Worm (Caenorhabditis elegans): ENCODE data around the gene mecr-1.
A peak's percentile ranks its signal among the peaks of the same experiment; 100 is the strongest.

The mecr-1 gene

DNA sequence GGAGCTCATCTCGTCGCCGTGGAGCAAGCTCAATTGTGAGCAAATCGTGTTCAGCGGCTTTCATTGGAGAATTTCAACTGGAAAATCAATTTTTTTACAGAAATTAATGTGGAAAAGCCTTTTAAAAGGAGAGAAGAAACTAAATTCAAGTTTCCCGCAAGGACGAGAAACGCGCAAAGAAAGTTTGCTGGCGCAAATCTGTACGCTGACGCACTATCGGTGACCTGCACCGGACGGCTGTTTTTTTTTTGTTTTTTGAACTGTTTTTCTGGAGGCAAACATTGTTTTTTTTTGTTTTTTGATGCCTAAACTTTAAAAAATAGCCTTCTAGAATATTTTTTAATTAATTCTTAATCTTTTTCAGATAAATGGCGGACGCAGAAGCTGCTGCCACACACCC lies 30.1 kb downstream of the mecr-1 start, which contains the start of the genes hpr-17 and F32A11.1 (continued):
- TF ChIP-seq alr-1 (tag; optimal IDR thresholded peaks at IDR 0.05; ENCODE audit: borderline replicate concordance) (no peak), sptf-1 (tag; optimal IDR thresholded peaks at IDR 0.05) (no peak), sox-4 (tag; optimal IDR thresholded peaks at IDR 0.05) (peak; percentile 33), ceh-63 (GFP tag; optimal IDR thresholded peaks at IDR 0.05) (no peak), ceh-90 (tag; optimal IDR thresholded peaks at IDR 0.05) (peak; percentile 51), ama-1 (optimal IDR thresholded peaks at IDR 0.05) (peak; percentile 3), unc-62 (GFP tag; optimal IDR thresholded peaks at IDR 0.05) (no peak), nhr-20 (tag; optimal IDR thresholded peaks at IDR 0.05) (peak; percentile 87), jun-1 (tag; optimal IDR thresholded peaks at IDR 0.05) (peak; percentile 79), isw-1 (GFP tag; IDR thresholded peaks at IDR 0.05) (peak; percentile 88), ets-5 (GFP tag; IDR thresholded peaks at IDR 0.05) (no peak), pag-3 (tag; optimal IDR thresholded peaks at IDR 0.05; ENCODE audit: borderline replicate concordance, insufficient read depth) (no peak), swsn-7 (tag; optimal IDR thresholded peaks at IDR 0.05) (peak; percentile 84), unc-130 (tag; optimal IDR thresholded peaks at IDR 0.05) (peak; percentile 78), fkh-10 (GFP tag; optimal IDR thresholded peaks at IDR 0.05) (peak; percentile 40), F16B12.6 (tag; optimal IDR thresholded peaks at IDR 0.05) (peak; percentile 74), elt-3 (tag; optimal IDR thresholded peaks at IDR 0.05) (peak in 2 of 6 experiments; percentile 76 to 85), pax-3 (tag; optimal IDR thresholded peaks at IDR 0.05) (peak; percentile 70), aly-2 (tag; optimal IDR thresholded peaks at IDR 0.05) (peak; percentile 79), ztf-4 (tag; optimal IDR thresholded peaks at IDR 0.05) (peak; percentile 22), C34B4.2 (tag; optimal IDR thresholded peaks at IDR 0.05) (no peak), dsc-1 (tag; optimal IDR thresholded peaks at IDR 0.05) (peak; percentile 87), lin-39 (tag; optimal IDR thresholded peaks at IDR 0.05) (peak; percentile 83), hpl-2 (GFP tag; optimal IDR thresholded peaks at IDR 0.05) (no peak), unc-98 (GFP tag; IDR thresholded peaks at IDR 0.05) (peak; percentile 75), snpc-4 (tag; optimal IDR thresholded peaks at IDR 0.05) (peak; percentile 90), lin-15B (tag; optimal IDR thresholded peaks at IDR 0.05) (peak; percentile 90), nhr-84 (tag; optimal IDR thresholded peaks at IDR 0.05) (no peak), efl-1 (optimal IDR thresholded peaks at IDR 0.05) (peak; percentile 98 to 99), efl-1 (GFP tag; optimal IDR thresholded peaks at IDR 0.05 in 1 of 2) (peak; percentile 99 to 100), ztf-11 (tag; optimal IDR thresholded peaks at IDR 0.05) (peak in 1 of 2 experiments; percentile 53), dpl-1 (GFP tag; optimal IDR thresholded peaks at IDR 0.05) (peak; percentile 99), ceh-82 (tag; optimal IDR thresholded peaks at IDR 0.05) (peak; percentile 78 to 92 (median 88)), lir-3 (tag; optimal IDR thresholded peaks at IDR 0.05; ENCODE audit: poor library complexity) (peak; percentile 77), zip-4 (GFP tag; optimal IDR thresholded peaks at IDR 0.05) (peak; percentile 61), C16A3.4 (tag; optimal IDR thresholded peaks at IDR 0.05) (peak; percentile 86), irx-1 (tag; optimal IDR thresholded peaks at IDR 0.05) (peak; percentile 89), grh-1 (GFP tag; IDR thresholded peaks at IDR 0.05) (peak; percentile 90), sup-37 (GFP tag; optimal IDR thresholded peaks at IDR 0.05) (peak; percentile 66), ces-1 (GFP tag; optimal IDR thresholded peaks at IDR 0.05) (no peak), nhr-19 (GFP tag; conservative IDR thresholded peaks at IDR 0.05) (peak; percentile 92), lsy-2 (tag; optimal IDR thresholded peaks at IDR 0.05) (peak; percentile 92 to 93), blmp-1 (tag; optimal IDR thresholded peaks at IDR 0.05) (peak; percentile 54), unc-30 (tag; optimal IDR thresholded peaks at IDR 0.05) (no peak), egl-13 (tag; optimal IDR thresholded peaks at IDR 0.05) (peak; percentile 49), fos-1 (tag; optimal IDR thresholded peaks at IDR 0.05) (peak; percentile 78), nhr-11 (tag; optimal IDR thresholded peaks at IDR 0.05) (peak; percentile 74), lin-13 (GFP tag; optimal IDR thresholded peaks at IDR 0.05) (peak; percentile 85)
